Worm (Caenorhabditis elegans): Measurements from ENCODE around the gene daf-9.

DNA sequence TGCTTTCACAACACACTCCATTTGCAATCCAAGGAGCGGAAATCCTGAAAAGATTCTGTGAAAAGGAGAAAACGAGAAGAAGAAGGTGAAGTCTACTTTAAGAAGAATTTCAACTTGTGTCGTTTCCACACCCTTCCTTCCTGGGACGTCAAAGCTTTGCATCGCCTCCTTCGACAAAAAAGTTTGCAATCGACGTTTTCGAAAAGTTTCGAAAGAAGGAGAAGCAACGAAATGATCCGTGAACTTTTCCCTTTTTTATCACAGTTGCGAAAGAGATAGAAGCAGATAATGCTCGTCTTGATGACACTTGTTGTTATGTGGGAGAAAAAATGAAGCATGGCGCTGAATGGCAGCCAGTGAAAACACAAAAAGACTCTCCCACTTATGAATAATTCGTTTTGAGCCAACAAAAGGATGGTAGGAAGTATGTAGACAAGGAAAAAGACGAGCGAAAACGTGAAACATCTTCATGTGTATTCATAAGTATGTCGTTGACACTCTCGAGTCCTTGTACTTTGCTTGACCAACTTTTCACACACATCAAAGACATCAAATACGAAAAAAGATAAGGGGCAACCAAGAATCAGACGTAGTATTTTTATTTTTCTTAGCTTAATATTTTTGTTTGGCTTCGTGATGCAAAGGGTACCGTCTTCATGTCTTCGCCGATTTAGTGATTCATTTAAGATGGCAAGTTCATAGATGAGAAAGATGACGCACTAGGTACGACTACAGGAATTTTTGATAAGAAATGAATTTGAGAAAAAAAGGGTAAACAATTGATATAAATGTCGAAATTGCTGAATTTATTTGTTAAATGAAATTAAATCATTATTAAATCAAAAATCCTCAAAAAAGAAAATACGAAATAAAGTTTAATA, 52.3 kb downstream of the daf-9 start:
- no peak for TF ChIP-seq ama-1 (optimal IDR thresholded peaks at IDR 0.05)
- TF ChIP-seq aly-1 (tag; optimal IDR thresholded peaks at IDR 0.05), result no peak
